Fruit fly (Drosophila melanogaster): Measurements from ENCODE around the gene CG3719.

DNA sequence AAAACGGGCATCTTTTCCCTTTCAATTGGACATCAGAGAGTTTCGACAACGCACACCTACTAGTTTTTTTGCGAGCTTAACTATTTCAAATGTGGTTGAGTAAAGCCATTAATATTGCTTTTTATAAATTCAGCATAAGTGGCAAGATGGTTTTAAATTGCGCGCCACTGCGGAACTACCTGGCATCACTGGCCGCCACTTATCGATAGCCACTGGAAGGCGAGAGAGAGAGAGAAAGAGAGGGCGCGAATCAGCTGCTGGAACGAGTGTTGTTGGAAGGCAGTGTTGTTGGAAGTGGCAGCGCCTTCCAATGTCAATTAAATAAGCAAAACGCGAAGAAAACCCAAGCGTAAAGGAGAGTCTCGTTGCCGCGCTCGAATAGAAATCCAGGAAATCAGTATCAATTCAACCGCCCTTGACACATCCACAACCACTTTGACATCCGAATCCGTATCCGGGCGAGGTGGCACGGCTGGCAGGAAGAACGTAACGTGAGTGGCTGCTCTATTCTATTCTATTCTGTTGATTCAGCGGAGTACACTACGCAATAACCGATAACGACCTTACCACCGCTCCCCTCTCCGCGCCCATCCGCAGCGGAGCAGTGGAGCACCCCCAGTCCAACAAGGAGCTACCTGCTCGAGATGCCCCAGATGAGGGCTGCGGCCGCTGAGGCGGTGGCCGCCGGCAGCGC, 4.9 kb downstream of the CG3719 start, which contains the start of gene AMPKalpha:
- TF ChIP-seq psq (optimal IDR thresholded peaks at IDR 0.05) = no peak
- TF ChIP-seq EcR (GFP tag; optimal IDR thresholded peaks at IDR 0.05) = no peak
- no peak for TF ChIP-seq CG8478 (optimal IDR thresholded peaks at IDR 0.05)
- no peak for TF ChIP-seq Dll (optimal IDR thresholded peaks at IDR 0.05)
- no peak for TF ChIP-seq pan (optimal IDR thresholded peaks at IDR 0.05)
- TF ChIP-seq usp (GFP tag; optimal IDR thresholded peaks at IDR 0.05) = no peak

Data from whole organism.